Fruit fly (Drosophila melanogaster): ENCODE results near the gene Elp4.
A peak's percentile ranks its signal among the peaks of the same experiment; 100 is the strongest.

Elp4 gene

DNA sequence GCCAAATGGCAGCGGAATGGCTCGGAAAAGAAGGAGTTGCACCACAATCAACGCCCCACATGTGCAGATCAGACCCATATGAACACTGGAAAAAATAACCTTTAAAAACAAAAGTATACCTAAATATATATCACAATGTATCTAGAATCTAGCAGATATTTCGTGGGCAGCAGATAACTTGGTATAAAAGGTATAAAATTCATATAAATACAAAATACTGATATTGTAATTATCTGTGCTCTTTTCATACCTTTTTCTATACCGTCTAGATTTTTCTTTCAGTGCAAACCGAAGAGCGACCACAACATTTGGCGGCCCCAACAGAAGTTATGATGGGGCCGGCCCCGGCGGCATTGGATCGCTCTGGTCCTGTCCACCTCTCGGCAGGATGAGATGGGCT, 22.6 kb upstream of the Elp4 start (continued):
- TF ChIP-seq Hr39 (GFP tag; optimal IDR thresholded peaks at IDR 0.05) (peak; percentile 41), CG9139 (GFP tag; optimal IDR thresholded peaks at IDR 0.05) (peak; percentile 43), Lpt (GFP tag; optimal IDR thresholded peaks at IDR 0.05) (no peak), pdm3 (GFP tag; optimal IDR thresholded peaks at IDR 0.05) (peak; percentile 54), Ets21C (GFP tag; optimal IDR thresholded peaks at IDR 0.05) (peak; percentile 45), fd85E (GFP tag; optimal IDR thresholded peaks at IDR 0.05) (no peak), spab (GFP tag; optimal IDR thresholded peaks at IDR 0.05) (peak; percentile 44), Blimp-1 (GFP tag; optimal IDR thresholded peaks at IDR 0.05) (peak; percentile 48), Sox14 (GFP tag; optimal IDR thresholded peaks at IDR 0.05) (peak; percentile 52), CG11294 (GFP tag; IDR thresholded peaks at IDR 0.05) (no peak)

DNA sequence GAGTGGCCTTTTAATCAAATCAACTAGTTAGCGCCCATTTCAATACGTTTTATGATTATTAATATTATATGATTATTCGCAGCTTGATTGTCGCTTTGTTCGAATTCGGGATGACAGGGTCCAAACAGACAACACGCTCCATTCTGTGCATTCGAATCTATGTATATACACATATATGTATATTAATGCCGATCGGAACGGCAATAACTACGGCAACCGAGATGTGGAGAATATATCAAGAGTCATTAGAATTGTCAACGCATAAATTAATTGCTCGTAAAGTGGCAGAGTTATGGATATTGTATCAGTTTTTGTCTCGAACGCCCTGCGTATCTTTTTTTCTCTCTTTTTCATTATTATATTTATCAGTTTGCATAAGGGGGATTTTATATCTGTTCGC, 21.1 kb upstream of the Elp4 start:
- TF ChIP-seq fd59A (GFP tag; optimal IDR thresholded peaks at IDR 0.05) (no peak), CG6854 (GFP tag; optimal IDR thresholded peaks at IDR 0.05) (no peak), Hr38 (GFP tag; optimal IDR thresholded peaks at IDR 0.05) (no peak), CG11902 (GFP tag; optimal IDR thresholded peaks at IDR 0.05) (no peak), dac (GFP tag; optimal IDR thresholded peaks at IDR 0.05) (no peak), CG16779 (tag; optimal IDR thresholded peaks at IDR 0.05) (no peak), OdsH (GFP tag; optimal IDR thresholded peaks at IDR 0.05) (no peak), spab (GFP tag; optimal IDR thresholded peaks at IDR 0.05) (no peak), CG6808 (GFP tag; optimal IDR thresholded peaks at IDR 0.05) (no peak), cyc (GFP tag; optimal IDR thresholded peaks at IDR 0.05) (no peak), Sox102F (GFP tag; optimal IDR thresholded peaks at IDR 0.05) (no peak), CG9139 (GFP tag; optimal IDR thresholded peaks at IDR 0.05) (no peak), esn (GFP tag; optimal IDR thresholded peaks at IDR 0.05) (no peak)

DNA sequence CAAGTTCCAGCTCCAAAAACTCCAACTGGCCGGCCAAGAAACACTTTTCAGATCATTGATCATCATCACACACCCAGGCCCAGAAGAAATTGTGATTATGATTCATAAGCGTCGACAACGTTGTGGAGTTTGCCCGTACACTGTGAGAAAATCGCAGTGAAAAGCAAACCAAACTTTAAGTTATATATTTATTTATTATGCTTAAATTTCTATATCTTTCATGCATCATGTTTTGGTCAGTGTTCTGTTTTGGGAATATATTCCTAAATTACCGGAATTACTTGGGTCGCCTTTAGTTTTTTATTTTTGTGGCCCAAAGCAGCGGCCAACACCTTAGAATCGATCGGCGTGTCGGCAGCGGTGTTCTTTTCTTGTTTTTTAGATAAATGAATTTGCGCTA, 18.8 kb upstream of the Elp4 start:
- no peak for TF ChIP-seq CG8632 (GFP tag; optimal IDR thresholded peaks at IDR 0.05)
- peak; percentile 41 for TF ChIP-seq Met (GFP tag; optimal IDR thresholded peaks at IDR 0.05)
- TF ChIP-seq CG15336 (GFP tag; IDR thresholded peaks at IDR 0.05), result no peak
- TF ChIP-seq Ets21C (GFP tag; optimal IDR thresholded peaks at IDR 0.05), result no peak
- no peak for TF ChIP-seq Gug (GFP tag; IDR thresholded peaks at IDR 0.05)
- no peak for TF ChIP-seq dac (GFP tag; optimal IDR thresholded peaks at IDR 0.05)
- TF ChIP-seq pdm3 (GFP tag; optimal IDR thresholded peaks at IDR 0.05), result peak; percentile 24
- peak; percentile 3 for TF ChIP-seq Smox (GFP tag; optimal IDR thresholded peaks at IDR 0.05)
- no peak for TF ChIP-seq Lpt (GFP tag; optimal IDR thresholded peaks at IDR 0.05)
- peak; percentile 17 for TF ChIP-seq topi (GFP tag; optimal IDR thresholded peaks at IDR 0.05)
- no peak for TF ChIP-seq net (GFP tag; optimal IDR thresholded peaks at IDR 0.05)
- no peak for TF ChIP-seq CG6163 (GFP tag; IDR thresholded peaks at IDR 0.05)
- no peak for TF ChIP-seq spab (GFP tag; optimal IDR thresholded peaks at IDR 0.05)
- TF ChIP-seq ss (GFP tag; optimal IDR thresholded peaks at IDR 0.05), result no peak
- TF ChIP-seq Eip93F (GFP tag; optimal IDR thresholded peaks at IDR 0.05), result no peak
- no peak for TF ChIP-seq Ets96B (tag; optimal IDR thresholded peaks at IDR 0.05)
- no peak for TF ChIP-seq CG9139 (GFP tag; optimal IDR thresholded peaks at IDR 0.05)
- TF ChIP-seq CG11902 (GFP tag; optimal IDR thresholded peaks at IDR 0.05), result no peak
- TF ChIP-seq dsx (GFP tag; optimal IDR thresholded peaks at IDR 0.05; ENCODE audit: poor library complexity, severe bottlenecking), result no peak
- TF ChIP-seq CG10669 (GFP tag; optimal IDR thresholded peaks at IDR 0.05), result no peak
- peak; percentile 34 for TF ChIP-seq vri (GFP tag; optimal IDR thresholded peaks at IDR 0.05)
- peak; percentile 58 for TF ChIP-seq esn (GFP tag; optimal IDR thresholded peaks at IDR 0.05)
- no peak for TF ChIP-seq CG7368 (GFP tag; optimal IDR thresholded peaks at IDR 0.05)
- TF ChIP-seq CG8319 (GFP tag; optimal IDR thresholded peaks at IDR 0.05), result no peak
- TF ChIP-seq Sox102F (GFP tag; optimal IDR thresholded peaks at IDR 0.05), result peak; percentile 44
- TF ChIP-seq CG10631 (GFP tag; optimal IDR thresholded peaks at IDR 0.05), result peak; percentile 35
- no peak for TF ChIP-seq eg (GFP tag; IDR thresholded peaks at IDR 0.05)
- TF ChIP-seq CG11762 (GFP tag; optimal IDR thresholded peaks at IDR 0.05; ENCODE audit: insufficient read depth), result no peak
- peak; percentile 51 for TF ChIP-seq Eip78C (GFP tag)
- TF ChIP-seq achi (GFP tag; optimal IDR thresholded peaks at IDR 0.05), result no peak
- no peak for TF ChIP-seq salr (GFP tag; optimal IDR thresholded peaks at IDR 0.05)
- peak; percentile 21 for TF ChIP-seq lz (GFP tag; optimal IDR thresholded peaks at IDR 0.05)
- TF ChIP-seq CG31627 (GFP tag; optimal IDR thresholded peaks at IDR 0.05), result peak; percentile 23
- TF ChIP-seq Hr39 (GFP tag; optimal IDR thresholded peaks at IDR 0.05), result no peak
- TF ChIP-seq CG3919 (GFP tag; optimal IDR thresholded peaks at IDR 0.05), result no peak
- TF ChIP-seq Eip75B (GFP tag; optimal IDR thresholded peaks at IDR 0.05), result no peak
- no peak for TF ChIP-seq acj6 (GFP tag; optimal IDR thresholded peaks at IDR 0.05)
- TF ChIP-seq CG16779 (tag; optimal IDR thresholded peaks at IDR 0.05), result no peak
